Fruit fly (Drosophila melanogaster) whole organism, embryonic: ENCODE data around the gene CG32344.

Experiments
- Blimp-1 ChIP-seq: fragments of 200-800 bp; sonication (Bioruptor generic); optimal IDR thresholded peaks from 3 replicates; lab custom pipeline; 2018; ENCODE audit warnings: missing biosample characterization, missing genetic modification characterization, mild to moderate bottlenecking, moderate library complexity, missing genetic modification reagents
- CG10366 ChIP-seq: fragments of 200-800 bp; sonication (Bioruptor generic); IDR thresholded peaks from 2 replicates; pipeline ENCODE4 v1.3.6; 2022; ENCODE audit warnings: missing biosample characterization, missing genetic modification characterization
- CG6813 ChIP-seq: fragments of 200-800 bp; sonication (Bioruptor generic); optimal IDR thresholded peaks from 2 replicates; lab custom pipeline; 2017; ENCODE audit warnings: missing biosample characterization, missing genetic modification characterization, mild to moderate bottlenecking, moderate library complexity, missing genetic modification reagents
- CG7987 ChIP-seq: fragments of 200-800 bp; sonication (Bioruptor generic); optimal IDR thresholded peaks from 2 replicates; lab custom pipeline; 2018; ENCODE audit warnings: missing biosample characterization, mild to moderate bottlenecking, missing genetic modification characterization, moderate library complexity
- ato ChIP-seq: fragments of 200-800 bp; sonication (Bioruptor generic); IDR thresholded peaks from 2 replicates; pipeline ENCODE4 v1.3.6; 2022; ENCODE audit warnings: missing biosample characterization, missing genetic modification characterization; ENCODE audit not compliant: partially characterized antibody
- eyg ChIP-seq: fragments of 200-800 bp; sonication (Bioruptor generic); optimal IDR thresholded peaks from 3 replicates; lab custom pipeline; 2016; ENCODE audit warnings: missing biosample characterization, missing genetic modification characterization

- peak; percentile 9 for TF ChIP-seq Blimp-1 (GFP tag; lab: Kevin White, UChicago)
- TF ChIP-seq eyg (GFP tag; lab: Kevin White, UChicago) = peak; percentile 45
- no peak for TF ChIP-seq CG6813 (GFP tag; lab: Kevin White, UChicago)
- no peak for TF ChIP-seq CG7987 (GFP tag; lab: Kevin White, UChicago)
- TF ChIP-seq ato (GFP tag; lab: Robert Waterston, UW) = peak; percentile 95
- peak; percentile 51 for TF ChIP-seq CG10366 (GFP tag; lab: Robert Waterston, UW)
These were observed 22.4 kb upstream of the CG32344 start, which contains the start of gene mth for dm6 chr3L:346656-347640.
